Fruit fly (Drosophila melanogaster) whole organism, embryonic: ENCODE data around the gene CG43088.

Experiments
- Abd-B ChIP-seq: fragments of 200-800 bp; sonication (Bioruptor generic); optimal IDR thresholded peaks from 2 replicates; lab custom pipeline; 2018; ENCODE audit warnings: missing biosample characterization, mild to moderate bottlenecking, missing genetic modification characterization, moderate library complexity
- Awh ChIP-seq: fragments of 200-800 bp; sonication (Bioruptor generic); IDR thresholded peaks from 2 replicates; pipeline ENCODE4, ENCODE4 v1.3.6; 2022; ENCODE audit warnings: missing biosample characterization, missing genetic modification characterization
- CG10209 ChIP-seq: fragments of 200-800 bp; sonication (Bioruptor generic); optimal IDR thresholded peaks from 3 replicates; lab custom pipeline; 2017; ENCODE audit warnings: missing biosample characterization, mild to moderate bottlenecking, missing genetic modification characterization, missing genetic modification reagents
- CG10543 ChIP-seq: fragments of 200-800 bp; sonication (Bioruptor generic); optimal IDR thresholded peaks from 3 replicates; lab custom pipeline; 2017; ENCODE audit warnings: missing biosample characterization, mild to moderate bottlenecking, missing genetic modification characterization, moderate library complexity
- CG11504 ChIP-seq: fragments of 200-800 bp; sonication (Bioruptor generic); optimal IDR thresholded peaks from 3 replicates; lab custom pipeline; 2019; ENCODE audit warnings: missing biosample characterization, mild to moderate bottlenecking, missing genetic modification characterization, moderate library complexity
- CG12391 ChIP-seq: fragments of 200-800 bp; sonication (Bioruptor generic); optimal IDR thresholded peaks from 3 replicates; lab custom pipeline; 2018; ENCODE audit warnings: missing biosample characterization, mild to moderate bottlenecking, missing genetic modification characterization, moderate library complexity
- CG12744 ChIP-seq: fragments of 200-800 bp; sonication (Bioruptor generic); optimal IDR thresholded peaks from 2 replicates; lab custom pipeline; 2016; ENCODE audit warnings: missing biosample characterization, missing genetic modification characterization
- CG12769 ChIP-seq: fragments of 200-800 bp; sonication (Bioruptor generic); optimal IDR thresholded peaks from 2 replicates; lab custom pipeline; 2019; ENCODE audit warnings: missing biosample characterization, mild to moderate bottlenecking, missing genetic modification characterization, moderate library complexity
- CG13894 ChIP-seq: fragments of 200-800 bp; sonication (Bioruptor generic); optimal IDR thresholded peaks from 3 replicates; lab custom pipeline; 2018; ENCODE audit warnings: missing biosample characterization, mild to moderate bottlenecking, missing genetic modification characterization, moderate library complexity
- CG14860 ChIP-seq: fragments of 200-800 bp; sonication (Bioruptor generic); IDR thresholded peaks from 3 replicates; pipeline ENCODE4 v1.3.6; 2022; ENCODE audit warnings: missing biosample characterization, missing genetic modification characterization; ENCODE audit not compliant: partially characterized antibody
- CG1603 ChIP-seq: fragments of 200-800 bp; sonication (Bioruptor generic); optimal IDR thresholded peaks from 2 replicates; lab custom pipeline; 2019; ENCODE audit warnings: missing biosample characterization, mild to moderate bottlenecking, missing genetic modification characterization, moderate library complexity
- CG17186 ChIP-seq: fragments of 200-800 bp; sonication (Bioruptor generic); optimal IDR thresholded peaks from 3 replicates; lab custom pipeline; 2017; ENCODE audit warnings: missing biosample characterization, missing genetic modification reagents, missing genetic modification characterization
- CG17361 ChIP-seq: fragments of 200-800 bp; sonication (Bioruptor generic); IDR thresholded peaks from 3 replicates; pipeline ENCODE4 v1.3.6; 2022; ENCODE audit warnings: missing biosample characterization, missing genetic modification characterization
- CG17829 ChIP-seq: fragments of 200-800 bp; optimal IDR thresholded peaks from 2 replicates; lab custom pipeline; 2019; ENCODE audit warnings: missing biosample characterization, mild to moderate bottlenecking, missing genetic modification characterization, moderate library complexity
- CG2678 ChIP-seq: fragments of 200-800 bp; sonication (Bioruptor generic); optimal IDR thresholded peaks from 3 replicates; lab custom pipeline; 2019; ENCODE audit warnings: missing biosample characterization, mild to moderate bottlenecking, missing genetic modification characterization, moderate library complexity
- CG4360 ChIP-seq: fragments of 200-800 bp; sonication (Bioruptor generic); IDR thresholded peaks from 2 replicates; pipeline ENCODE4 v1.3.6; 2022; ENCODE audit warnings: missing biosample characterization, missing genetic modification characterization
- CG43689 ChIP-seq: fragments of 200-800 bp; sonication (Bioruptor generic); IDR thresholded peaks from 2 replicates; pipeline ENCODE4 v1.3.6; 2022; ENCODE audit warnings: missing biosample characterization, missing genetic modification characterization
- CG9437 ChIP-seq: fragments of 200-800 bp; sonication (Bioruptor generic); optimal IDR thresholded peaks from 2 replicates; lab custom pipeline; 2018; ENCODE audit warnings: missing biosample characterization, mild to moderate bottlenecking, missing genetic modification characterization
- CG9727 ChIP-seq: fragments of 200-800 bp; sonication (Bioruptor generic); optimal IDR thresholded peaks from 3 replicates; lab custom pipeline; 2017; ENCODE audit warnings: missing biosample characterization, mild to moderate bottlenecking, missing genetic modification characterization
- Camta ChIP-seq: fragments of 200-800 bp; sonication (Bioruptor generic); optimal IDR thresholded peaks from 2 replicates; lab custom pipeline; 2016; ENCODE audit warnings: missing biosample characterization, missing genetic modification characterization
- CoRest ChIP-seq: fragments of 200-800 bp; sonication (Bioruptor generic); optimal IDR thresholded peaks from 3 replicates; lab custom pipeline; 2018; ENCODE audit warnings: missing biosample characterization, mild to moderate bottlenecking, missing genetic modification characterization, moderate library complexity
- Dfd ChIP-seq, 2 experiments: fragments of >200 bp; optimal IDR thresholded peaks; 2 replicates each; lab custom pipeline; 2017; ENCODE audit warnings: missing biosample characterization in 2 of 2, missing genetic modification characterization in 2 of 2
- Drgx ChIP-seq: fragments of 200-800 bp; sonication (Bioruptor generic); IDR thresholded peaks from 2 replicates; pipeline ENCODE4 v1.3.6; 2022; ENCODE audit warnings: missing biosample characterization, missing genetic modification characterization
- Jarid2 ChIP-seq: fragments of 200-800 bp; sonication (Bioruptor generic); optimal IDR thresholded peaks from 3 replicates; lab custom pipeline; 2017; ENCODE audit warnings: mild to moderate bottlenecking, missing biosample characterization, missing genetic modification reagents, missing genetic modification characterization
- Kr ChIP-seq: fragments of 200-800 bp; sonication (Bioruptor generic); optimal IDR thresholded peaks from 2 replicates; lab custom pipeline; 2017; ENCODE audit warnings: missing biosample characterization, mild to moderate bottlenecking, missing genetic modification characterization
- Sox100B ChIP-seq: fragments of 200-800 bp; sonication (Bioruptor generic); optimal IDR thresholded peaks from 3 replicates; lab custom pipeline; 2018; ENCODE audit warnings: missing biosample characterization, mild to moderate bottlenecking, missing genetic modification characterization
- Sox102F ChIP-seq: fragments of 200-800 bp; sonication (Bioruptor generic); optimal IDR thresholded peaks from 2 replicates; lab custom pipeline; 2018; ENCODE audit warnings: missing biosample characterization, mild to moderate bottlenecking, missing genetic modification characterization, moderate library complexity
- Sry-β ChIP-seq: fragments of 200-800 bp; sonication (Bioruptor generic); optimal IDR thresholded peaks from 2 replicates; lab custom pipeline; 2018; ENCODE audit warnings: missing biosample characterization, mild to moderate bottlenecking, missing genetic modification characterization, moderate library complexity
- Xbp1 ChIP-seq: fragments of 200-800 bp; sonication (Bioruptor generic); optimal IDR thresholded peaks from 3 replicates; lab custom pipeline; 2016; ENCODE audit warnings: missing biosample characterization, mild to moderate bottlenecking, missing genetic modification characterization
- btn ChIP-seq: fragments of 200-800 bp; sonication (Bioruptor generic); optimal IDR thresholded peaks from 2 replicates; lab custom pipeline; 2016; ENCODE audit warnings: missing biosample characterization, missing genetic modification characterization
- chm ChIP-seq: fragments of 200-800 bp; sonication (Bioruptor generic); IDR thresholded peaks from 2 replicates; pipeline ENCODE4 v1.3.6; 2022; ENCODE audit warnings: missing biosample characterization, missing genetic modification characterization
- ci ChIP-seq: fragments of 200-800 bp; sonication (Bioruptor generic); IDR thresholded peaks from 3 replicates; pipeline ENCODE4 v1.3.6; 2022; ENCODE audit warnings: missing biosample characterization, missing genetic modification characterization
- cwo ChIP-seq: fragments of 200-800 bp; sonication (Bioruptor generic); optimal IDR thresholded peaks from 3 replicates; lab custom pipeline; 2017; ENCODE audit warnings: missing biosample characterization, missing genetic modification characterization, mild to moderate bottlenecking, moderate library complexity, missing genetic modification reagents
- dm ChIP-seq: fragments of 200-800 bp; sonication (Bioruptor generic); optimal IDR thresholded peaks from 3 replicates; lab custom pipeline; 2016; ENCODE audit warnings: missing biosample characterization, missing genetic modification characterization
- dmrt11E ChIP-seq: fragments of 200-800 bp; sonication (Bioruptor generic); optimal IDR thresholded peaks from 3 replicates; lab custom pipeline; 2018; ENCODE audit warnings: missing biosample characterization, mild to moderate bottlenecking, missing genetic modification characterization, moderate library complexity
- ewg ChIP-seq: fragments of 200-800 bp; sonication (Bioruptor generic); optimal IDR thresholded peaks from 3 replicates; lab custom pipeline; 2017; ENCODE audit warnings: mild to moderate bottlenecking, missing biosample characterization, missing genetic modification reagents, missing genetic modification characterization
- hkb ChIP-seq, 2 experiments: fragments of 200-800 bp in 1 of 2; fragments of >200 bp in 1 of 2; sonication (Bioruptor generic) in 1 of 2; IDR thresholded peaks in 1 of 2; optimal IDR thresholded peaks in 1 of 2; 2 replicates each; pipeline versions ENCODE4 v1.3.6 to Lab custom; 2017 to 2022; ENCODE audit warnings: missing biosample characterization in 1 of 2, missing genetic modification characterization in 1 of 2
- inv ChIP-seq: fragments of 200-800 bp; sonication (Bioruptor generic); IDR thresholded peaks from 2 replicates; pipeline ENCODE4 v1.3.6; 2022; ENCODE audit warnings: missing biosample characterization, missing genetic modification characterization; ENCODE audit not compliant: partially characterized antibody
- jing ChIP-seq: fragments of 200-800 bp; sonication (Bioruptor generic); optimal IDR thresholded peaks from 2 replicates; lab custom pipeline; 2018; ENCODE audit warnings: missing biosample characterization, mild to moderate bottlenecking, missing genetic modification characterization
- lab ChIP-seq: fragments of 200-800 bp; sonication (Bioruptor generic); optimal IDR thresholded peaks from 3 replicates; lab custom pipeline; 2017; ENCODE audit warnings: missing biosample characterization, missing genetic modification characterization, mild to moderate bottlenecking, moderate library complexity, missing genetic modification reagents
- prd ChIP-seq, 3 experiments: fragments of >200 bp in 2 of 3; fragments of 200-800 bp in 1 of 3; sonication (Bioruptor generic) in 1 of 3; optimal IDR thresholded peaks in 2 of 3; IDR thresholded peaks in 1 of 3; 2 replicates in 2 of 3; 3 replicates in 1 of 3; pipeline versions ENCODE4 v1.3.6 to Lab custom; 2017 to 2022; ENCODE audit warnings: missing biosample characterization in 1 of 3, missing genetic modification characterization in 1 of 3
- pros ChIP-seq: fragments of 200-800 bp; sonication (Bioruptor generic); optimal IDR thresholded peaks from 3 replicates; lab custom pipeline; 2019; ENCODE audit warnings: missing biosample characterization, mild to moderate bottlenecking, missing genetic modification characterization, moderate library complexity
- pum ChIP-seq: fragments of 200-800 bp; sonication (Bioruptor generic); optimal IDR thresholded peaks from 2 replicates; lab custom pipeline; 2016; ENCODE audit warnings: missing biosample characterization, missing genetic modification characterization
- ranshi ChIP-seq: fragments of 200-800 bp; sonication (Bioruptor generic); IDR thresholded peaks from 2 replicates; pipeline ENCODE4 v1.3.6; 2022; ENCODE audit warnings: missing biosample characterization, missing genetic modification characterization
- sens ChIP-seq: fragments of 200-800 bp; sonication (Bioruptor generic); peaks from one replicate; lab custom pipeline; 2016; ENCODE audit warnings: missing biosample characterization, missing genetic modification characterization
- sr ChIP-seq: fragments of 200-800 bp; sonication (Bioruptor generic); IDR thresholded peaks from 3 replicates; pipeline ENCODE4 v1.3.6; 2022; ENCODE audit warnings: missing biosample characterization, missing genetic modification characterization
- tin ChIP-seq: fragments of 200-800 bp; sonication (Bioruptor generic); optimal IDR thresholded peaks from 3 replicates; lab custom pipeline; 2016; ENCODE audit warnings: missing biosample characterization, missing genetic modification characterization
- yki ChIP-seq: fragments of >200 bp; optimal IDR thresholded peaks from 3 replicates; lab custom pipeline; 2018

The CG43088 gene

DNA sequence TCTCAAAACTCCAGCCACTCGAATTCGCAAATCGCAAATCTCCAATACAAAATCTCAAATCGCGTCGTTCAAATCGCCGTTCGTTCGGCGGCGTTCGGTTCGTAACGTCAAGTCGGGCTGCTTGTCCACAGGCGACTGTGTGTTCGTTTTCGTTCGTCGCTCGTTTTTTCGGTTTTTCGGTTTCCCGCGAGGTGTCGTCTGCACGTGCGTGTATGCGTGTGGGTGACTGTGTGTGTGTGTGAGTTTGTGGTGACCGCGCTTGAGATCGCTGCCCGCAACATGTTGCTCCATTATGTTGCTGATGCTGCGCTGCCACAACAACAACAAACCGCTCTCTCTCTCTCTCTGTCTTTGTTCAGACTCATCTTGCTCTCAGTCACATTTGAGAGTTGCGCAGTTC is 48.5 kb upstream of the CG43088 start, which contains the start of gene NetA (continued):
- TF ChIP-seq Drgx (GFP tag; lab: Robert Waterston, UW), result peak; percentile 20; the same call in 1 of the 2 replicates
- TF ChIP-seq tin, result no peak
- TF ChIP-seq jing (GFP tag; lab: Kevin White, UChicago), result peak; percentile 10
- TF ChIP-seq CG17829 (tag; lab: Kevin White, UChicago), result peak; percentile 13
- TF ChIP-seq CG10543 (GFP tag; lab: Kevin White, UChicago), result peak; percentile 26
- TF ChIP-seq CG13894 (tag; lab: Kevin White, UChicago), result peak; percentile 11
- TF ChIP-seq prd (optimal IDR thresholded peaks at IDR 0.05; lab: Kevin White, UChicago), result no peak
- 0 out of 3 replicates have a peak, but pooled peaks have one; percentile 11 for TF ChIP-seq prd (GFP tag; IDR thresholded peaks at IDR 0.05; lab: Robert Waterston, UW)
- no peak for TF ChIP-seq CG10209 (GFP tag; lab: Kevin White, UChicago)
- TF ChIP-seq dm (GFP tag; lab: Kevin White, UChicago), result no peak
- peak; percentile 94 for TF ChIP-seq CG4360 (GFP tag; lab: Robert Waterston, UW)
- TF ChIP-seq CG12769 (tag; lab: Kevin White, UChicago), result peak; percentile 22
- peak; percentile 42; the same call in 1 of the 2 replicates for TF ChIP-seq chm (GFP tag; lab: Robert Waterston, UW)
- TF ChIP-seq pum (GFP tag; lab: Kevin White, UChicago), result no peak
- TF ChIP-seq Dfd (GFP tag; optimal IDR thresholded peaks at IDR 0.05; lab: Kevin White, UChicago), result no peak
- no peak for TF ChIP-seq hkb (optimal IDR thresholded peaks at IDR 0.05; lab: Kevin White, UChicago)
- TF ChIP-seq hkb (GFP tag; IDR thresholded peaks at IDR 0.05; lab: Robert Waterston, UW), result 0 out of 2 replicates have a peak, but pooled peaks have one; percentile 23
- peak; percentile 1 for TF ChIP-seq pros (GFP tag; lab: Kevin White, UChicago)
- TF ChIP-seq CG12744 (GFP tag; lab: Kevin White, UChicago), result no peak
- peak; percentile 62 for TF ChIP-seq cwo (GFP tag; lab: Kevin White, UChicago)
- TF ChIP-seq sens (GFP tag; lab: Kevin White, UChicago), result peak; percentile 45
- TF ChIP-seq yki (lab: Kevin White, UChicago), result peak; percentile 17
- TF ChIP-seq sr, result no peak
- no peak for TF ChIP-seq CG17186
- TF ChIP-seq Awh (GFP tag; lab: Robert Waterston, UW), result 0 out of 2 replicates have a peak, but pooled peaks have one; percentile 9
- peak; percentile 100 for TF ChIP-seq CG11504 (tag; lab: Kevin White, UChicago)
- TF ChIP-seq Camta (GFP tag; lab: Kevin White, UChicago), result no peak
- no peak for TF ChIP-seq ranshi (GFP tag; lab: Robert Waterston, UW)
- TF ChIP-seq btn (GFP tag; lab: Kevin White, UChicago), result no peak
- no peak for TF ChIP-seq CG14860 (GFP tag; lab: Robert Waterston, UW)
- peak; percentile 56; the same call in 2 of the 3 replicates for TF ChIP-seq ci (GFP tag; lab: Robert Waterston, UW)
- peak; percentile 86 for TF ChIP-seq Jarid2
- peak; percentile 8 for TF ChIP-seq Kr (GFP tag; lab: Kevin White, UChicago)

- TF ChIP-seq Sry-β (GFP tag; lab: Kevin White, UChicago) (no peak), Xbp1 (GFP tag; lab: Kevin White, UChicago) (peak; percentile 38), CG10209 (GFP tag; lab: Kevin White, UChicago) (peak; percentile 13), CoRest (tag; lab: Kevin White, UChicago) (peak; percentile 47), CG43689 (GFP tag; lab: Robert Waterston, UW) (no peak), dmrt11E (tag; lab: Kevin White, UChicago) (peak; percentile 33), Sox102F (GFP tag; lab: Kevin White, UChicago) (peak; percentile 51), CG12391 (tag; lab: Kevin White, UChicago) (peak; percentile 37), inv (GFP tag; lab: Robert Waterston, UW) (no peak), CG9437 (GFP tag; lab: Kevin White, UChicago) (peak; percentile 17), CG1603 (tag; lab: Kevin White, UChicago) (peak; percentile 41), ewg (GFP tag; lab: Kevin White, UChicago) (peak; percentile 15), Sox100B (peak; percentile 43), CG17361 (peak; percentile 70; the same call in 2 of the 3 replicates), Kr (GFP tag; lab: Kevin White, UChicago) (no peak), lab (GFP tag; lab: Kevin White, UChicago) (peak; percentile 19), sens (GFP tag; lab: Kevin White, UChicago) (peak; percentile 76), CG9727 (GFP tag; lab: Kevin White, UChicago) (peak; percentile 33), Abd-B (GFP tag; lab: Kevin White, UChicago) (peak; percentile 54), CG2678 (tag; lab: Kevin White, UChicago) (peak; percentile 60)
Measured at dm6 chrX:14669233-14669632, 32.9 kb upstream of the CG43088 start.
